Fruit fly (Drosophila melanogaster) whole organism, prepupa: Measurements from ENCODE around the gene CG14321.

Experiments
- CG10631 ChIP-seq: fragments of 200-800 bp; sonication (Bioruptor generic); optimal IDR thresholded peaks from 2 replicates; lab custom pipeline; 2016; ENCODE audit warnings: missing biosample characterization, missing genetic modification characterization
- CG10669 ChIP-seq: fragments of 200-800 bp; sonication (Bioruptor generic); optimal IDR thresholded peaks from 3 replicates; lab custom pipeline; 2018; ENCODE audit warnings: missing biosample characterization, mild to moderate bottlenecking, missing genetic modification characterization, moderate library complexity
- CG11902 ChIP-seq: fragments of 200-800 bp; sonication (Bioruptor generic); optimal IDR thresholded peaks from 3 replicates; lab custom pipeline; 2016; ENCODE audit warnings: missing biosample characterization, missing genetic modification characterization
- CG15336 ChIP-seq: fragments of 200-800 bp; sonication (Bioruptor generic); IDR thresholded peaks from 2 replicates; pipeline ENCODE4 v1.3.6; 2022; ENCODE audit warnings: missing biosample characterization, missing genetic modification characterization
- CG1621 ChIP-seq: fragments of 200-800 bp; sonication (Bioruptor generic); optimal IDR thresholded peaks from 3 replicates; lab custom pipeline; 2018; ENCODE audit warnings: missing biosample characterization, mild to moderate bottlenecking, missing genetic modification characterization
- CG3032 ChIP-seq: fragments of 200-800 bp; optimal IDR thresholded peaks from 2 replicates; lab custom pipeline; 2019; ENCODE audit warnings: missing biosample characterization, mild to moderate bottlenecking, missing genetic modification characterization, moderate library complexity
- CG31627 ChIP-seq: fragments of 200-800 bp; sonication (Bioruptor generic); optimal IDR thresholded peaks from 3 replicates; lab custom pipeline; 2016; ENCODE audit warnings: missing biosample characterization, missing genetic modification characterization
- CG32006 ChIP-seq: fragments of 200-800 bp; sonication (Bioruptor generic); optimal IDR thresholded peaks from 3 replicates; lab custom pipeline; 2017; ENCODE audit warnings: missing biosample characterization, mild to moderate bottlenecking, missing genetic modification characterization
- CG4318 ChIP-seq: fragments of 200-800 bp; sonication (Bioruptor generic); optimal IDR thresholded peaks from 3 replicates; lab custom pipeline; 2017; ENCODE audit warnings: missing biosample characterization, mild to moderate bottlenecking, missing genetic modification characterization
- CG6163 ChIP-seq: fragments of 200-800 bp; sonication (Bioruptor generic); IDR thresholded peaks from 3 replicates; pipeline ENCODE4 v1.3.6; 2022; ENCODE audit warnings: missing biosample characterization, missing genetic modification characterization
- CG6276 ChIP-seq: fragments of 200-800 bp; sonication (Bioruptor generic); optimal IDR thresholded peaks from 2 replicates; lab custom pipeline; 2017; ENCODE audit warnings: missing biosample characterization, mild to moderate bottlenecking, missing genetic modification characterization
- CG6792 ChIP-seq: fragments of 200-800 bp; sonication (Bioruptor generic); optimal IDR thresholded peaks from 3 replicates; lab custom pipeline; 2016; ENCODE audit warnings: missing biosample characterization, missing genetic modification characterization
- CG6854 ChIP-seq: fragments of 200-800 bp; sonication (Bioruptor generic); optimal IDR thresholded peaks from 2 replicates; lab custom pipeline; 2017; ENCODE audit warnings: missing biosample characterization, mild to moderate bottlenecking, missing genetic modification characterization
- CG7368 ChIP-seq: fragments of 200-800 bp; sonication (Bioruptor generic); optimal IDR thresholded peaks from 3 replicates; lab custom pipeline; 2016; ENCODE audit warnings: missing biosample characterization, missing genetic modification characterization
- CG8119 ChIP-seq: fragments of 200-800 bp; sonication (Bioruptor generic); IDR thresholded peaks from 3 replicates; pipeline ENCODE4 v1.3.6; 2022; ENCODE audit warnings: missing biosample characterization, missing genetic modification characterization
- CG8632 ChIP-seq: fragments of 200-800 bp; sonication (Bioruptor generic); optimal IDR thresholded peaks from 3 replicates; lab custom pipeline; 2016; ENCODE audit warnings: missing biosample characterization, missing genetic modification characterization
- CG9139 ChIP-seq: fragments of 200-800 bp; sonication (Bioruptor generic); optimal IDR thresholded peaks from 3 replicates; lab custom pipeline; 2017; ENCODE audit warnings: missing biosample characterization, mild to moderate bottlenecking, missing genetic modification characterization
- Eip75B ChIP-seq: fragments of 200-800 bp; sonication (Bioruptor generic); optimal IDR thresholded peaks from 3 replicates; lab custom pipeline; 2016; ENCODE audit warnings: missing biosample characterization, missing genetic modification characterization
- Eip78C ChIP-seq: fragments of 200-800 bp; sonication (Bioruptor generic); peaks from one replicate; lab custom pipeline; 2016; ENCODE audit warnings: missing biosample characterization, missing genetic modification characterization
- Eip93F ChIP-seq: fragments of 200-800 bp; sonication (Bioruptor generic); optimal IDR thresholded peaks from 2 replicates; lab custom pipeline; 2016; ENCODE audit warnings: missing biosample characterization, mild to moderate bottlenecking, missing genetic modification characterization
- Ets21C ChIP-seq: fragments of 200-800 bp; sonication (Bioruptor generic); optimal IDR thresholded peaks from 3 replicates; lab custom pipeline; 2016; ENCODE audit warnings: missing biosample characterization, missing genetic modification characterization
- Ets96B ChIP-seq: fragments of 200-800 bp; optimal IDR thresholded peaks from 2 replicates; lab custom pipeline; 2019; ENCODE audit warnings: missing biosample characterization, mild to moderate bottlenecking, missing genetic modification characterization, moderate library complexity
- Gug ChIP-seq: fragments of 200-800 bp; sonication (Bioruptor generic); IDR thresholded peaks from 2 replicates; pipeline ENCODE4 v1.3.6; 2022; ENCODE audit warnings: missing biosample characterization, missing genetic modification characterization
- Hr39 ChIP-seq: fragments of 200-800 bp; sonication (Bioruptor generic); optimal IDR thresholded peaks from 2 replicates; lab custom pipeline; 2016; ENCODE audit warnings: missing biosample characterization, missing genetic modification characterization
- Lpt ChIP-seq: fragments of 200-800 bp; sonication (Bioruptor generic); optimal IDR thresholded peaks from 3 replicates; lab custom pipeline; 2016; ENCODE audit warnings: missing biosample characterization, missing genetic modification characterization
- Met ChIP-seq: fragments of 200-800 bp; sonication (Bioruptor generic); optimal IDR thresholded peaks from 3 replicates; lab custom pipeline; 2016; ENCODE audit warnings: missing biosample characterization, missing genetic modification characterization
- OdsH ChIP-seq: fragments of 200-800 bp; sonication (Bioruptor generic); optimal IDR thresholded peaks from 3 replicates; lab custom pipeline; 2016; ENCODE audit warnings: missing biosample characterization, missing genetic modification characterization
- Sox102F ChIP-seq: fragments of 200-800 bp; sonication (Bioruptor generic); optimal IDR thresholded peaks from 2 replicates; lab custom pipeline; 2016; ENCODE audit warnings: missing biosample characterization, mild to moderate bottlenecking, missing genetic modification characterization
- Sox14 ChIP-seq: fragments of 200-800 bp; sonication (Bioruptor generic); optimal IDR thresholded peaks from 3 replicates; lab custom pipeline; 2016; ENCODE audit warnings: missing biosample characterization, missing genetic modification characterization
- Sox15 ChIP-seq: fragments of 200-800 bp; sonication (Bioruptor generic); optimal IDR thresholded peaks from 3 replicates; lab custom pipeline; 2016; ENCODE audit warnings: missing biosample characterization, missing genetic modification characterization
- achi ChIP-seq: fragments of 200-800 bp; sonication (Bioruptor generic); optimal IDR thresholded peaks from 3 replicates; lab custom pipeline; 2016; ENCODE audit warnings: missing biosample characterization, missing genetic modification characterization
- dac ChIP-seq: fragments of 200-800 bp; sonication (Bioruptor generic); optimal IDR thresholded peaks from 2 replicates; lab custom pipeline; 2017; ENCODE audit warnings: missing biosample characterization, mild to moderate bottlenecking, missing genetic modification characterization
- dsx ChIP-seq: fragments of 200-800 bp; optimal IDR thresholded peaks from 3 replicates; lab custom pipeline; 2019; ENCODE audit warnings: missing biosample characterization, mild to moderate bottlenecking, missing genetic modification characterization, moderate library complexity; ENCODE audit not compliant: poor library complexity, severe bottlenecking
- eg ChIP-seq: fragments of 200-800 bp; sonication (Bioruptor generic); IDR thresholded peaks from 3 replicates; pipeline ENCODE4 v1.3.6; 2022; ENCODE audit warnings: missing biosample characterization, missing genetic modification characterization
- esn ChIP-seq: fragments of 200-800 bp; sonication (Bioruptor generic); optimal IDR thresholded peaks from 2 replicates; lab custom pipeline; 2016; ENCODE audit warnings: missing biosample characterization, mild to moderate bottlenecking, missing genetic modification characterization, moderate library complexity
- fd85E ChIP-seq: fragments of 200-800 bp; sonication (Bioruptor generic); optimal IDR thresholded peaks from 3 replicates; lab custom pipeline; 2016; ENCODE audit warnings: missing biosample characterization, missing genetic modification characterization
- fkh ChIP-seq: fragments of 200-800 bp; sonication (Bioruptor generic); optimal IDR thresholded peaks from 3 replicates; lab custom pipeline; 2017; ENCODE audit warnings: missing biosample characterization, mild to moderate bottlenecking, missing genetic modification characterization, moderate library complexity
- lz ChIP-seq: fragments of 200-800 bp; sonication (Bioruptor generic); optimal IDR thresholded peaks from 3 replicates; lab custom pipeline; 2016; ENCODE audit warnings: missing biosample characterization, missing genetic modification characterization
- salr ChIP-seq, 2 experiments: fragments of 200-800 bp; sonication (Bioruptor generic); optimal IDR thresholded peaks; 3 replicates each; lab custom pipeline; 2016 to 2018; ENCODE audit warnings: missing biosample characterization in 2 of 2, missing genetic modification characterization in 2 of 2, mild to moderate bottlenecking in 1 of 2
- ss ChIP-seq, 2 experiments: fragments of 200-800 bp; sonication (Bioruptor generic); optimal IDR thresholded peaks; 2 replicates in 1 of 2; 3 replicates in 1 of 2; lab custom pipeline; 2017 to 2018; ENCODE audit warnings: mild to moderate bottlenecking in 2 of 2, missing biosample characterization in 2 of 2, missing genetic modification characterization in 2 of 2, moderate library complexity in 1 of 2
- svp ChIP-seq: fragments of 200-800 bp; sonication (Bioruptor generic); peaks from one replicate; lab custom pipeline; 2016; ENCODE audit warnings: missing biosample characterization, missing genetic modification characterization
- topi ChIP-seq: fragments of 200-800 bp; sonication (Bioruptor generic); optimal IDR thresholded peaks from 3 replicates; lab custom pipeline; 2016; ENCODE audit warnings: missing biosample characterization, missing genetic modification characterization
- vri ChIP-seq: fragments of 200-800 bp; sonication (Bioruptor generic); optimal IDR thresholded peaks from 3 replicates; lab custom pipeline; 2016; ENCODE audit warnings: missing biosample characterization, mild to moderate bottlenecking, missing genetic modification characterization

CG14321 gene

DNA sequence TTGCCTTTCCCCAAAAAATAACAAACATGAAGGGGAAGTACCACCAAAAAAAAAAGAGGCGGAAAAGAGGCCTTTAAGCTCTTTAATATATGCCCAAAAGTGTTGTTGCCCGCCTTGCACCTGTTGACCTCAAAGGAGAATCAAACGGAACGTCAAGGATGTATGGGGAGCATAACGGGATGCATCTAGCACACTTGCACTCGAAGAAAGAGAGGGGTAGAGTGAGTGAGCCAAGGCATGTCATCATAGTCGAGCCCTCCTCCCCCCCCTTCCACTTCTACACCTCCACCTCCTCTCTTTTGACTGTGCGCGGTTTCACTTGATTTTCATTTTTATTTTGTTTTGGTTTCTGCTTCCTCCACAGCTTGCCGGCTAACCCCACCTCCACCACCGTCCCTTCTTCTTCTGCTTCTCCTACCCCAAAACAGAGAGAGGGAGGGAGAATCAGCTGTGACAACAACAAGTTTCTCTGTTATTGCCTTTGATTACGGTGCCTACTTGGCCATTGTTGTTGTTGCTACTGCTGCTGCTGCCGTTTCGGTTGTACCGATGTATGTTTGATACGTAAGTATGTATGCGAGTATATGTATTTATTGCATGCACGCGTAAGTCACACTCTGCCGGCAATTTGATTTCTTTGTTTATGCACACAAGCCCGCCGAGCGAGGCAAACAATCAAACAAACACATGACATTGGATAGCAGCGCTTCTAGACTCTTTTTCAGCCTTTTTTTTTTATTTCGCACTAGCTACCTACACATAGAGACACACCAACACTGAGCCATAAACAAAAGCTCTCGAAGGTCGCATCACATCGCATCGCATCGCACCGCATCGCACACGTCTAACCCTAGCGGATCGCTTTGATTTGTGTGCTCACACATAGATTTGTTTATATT lies 20.5 kb upstream of the CG14321 start:
- no peak for TF ChIP-seq dac (GFP tag; lab: Kevin White, UChicago)
- TF ChIP-seq Eip75B: peak; percentile 20
- TF ChIP-seq eg: peak; percentile 42; the same call in 1 of the 3 replicates
- TF ChIP-seq esn (GFP tag; lab: Kevin White, UChicago): peak; percentile 9
- TF ChIP-seq Gug (GFP tag; lab: Robert Waterston, UW): no peak
- TF ChIP-seq Sox102F (GFP tag; lab: Kevin White, UChicago): peak; percentile 7
- peak; percentile 7 to 44 for TF ChIP-seq ss (GFP tag; optimal IDR thresholded peaks at IDR 0.05; lab: Kevin White, UChicago)
- peak; percentile 53 for TF ChIP-seq Eip78C (GFP tag; lab: Kevin White, UChicago)
- no peak for TF ChIP-seq CG3032 (tag; lab: Kevin White, UChicago)
- peak; percentile 27 for TF ChIP-seq dsx (GFP tag; lab: Kevin White, UChicago)
- 0 out of 3 replicates have a peak, but pooled peaks have one; percentile 17 for TF ChIP-seq CG8119 (GFP tag; lab: Robert Waterston, UW)
- 0 out of 3 replicates have a peak, but pooled peaks have one; percentile 12 for TF ChIP-seq CG6163
- TF ChIP-seq Sox15 (GFP tag; lab: Kevin White, UChicago): no peak
- peak; percentile 83 for TF ChIP-seq svp (GFP tag; lab: Kevin White, UChicago)
- peak; percentile 71 for TF ChIP-seq fkh
- peak; percentile 57 for TF ChIP-seq Sox14 (GFP tag; lab: Kevin White, UChicago)
- peak; percentile 63 for TF ChIP-seq vri (GFP tag; lab: Kevin White, UChicago)
- TF ChIP-seq, all 60 proteins: peak for 13

DNA sequence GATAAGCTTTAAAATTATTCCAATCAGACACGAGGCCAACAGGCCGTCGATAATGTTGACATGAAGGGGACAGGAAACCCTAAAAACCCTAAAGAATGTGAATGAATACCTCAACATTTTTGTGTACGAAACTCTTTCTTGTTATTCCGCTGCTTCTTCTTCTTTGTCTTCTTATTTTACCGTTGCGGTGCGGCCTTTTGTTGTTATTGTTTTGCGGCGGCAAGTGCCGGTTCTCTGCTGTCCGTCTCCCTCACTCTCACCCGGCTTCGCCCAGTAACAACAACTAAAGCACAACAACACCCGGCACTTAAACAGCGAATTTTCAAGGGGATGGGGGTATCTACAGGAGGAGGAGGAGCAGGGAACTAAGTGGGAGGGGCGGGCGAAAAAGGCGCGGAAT lies 19.0 kb upstream of the CG14321 start:
- TF ChIP-seq CG6854 (peak; percentile 8), dsx (GFP tag; lab: Kevin White, UChicago) (peak; percentile 35), CG31627 (GFP tag; lab: Kevin White, UChicago) (no peak), svp (GFP tag; lab: Kevin White, UChicago) (peak; percentile 71), CG7368 (GFP tag; lab: Kevin White, UChicago) (no peak), Met (no peak), Gug (GFP tag; lab: Robert Waterston, UW) (no peak), CG1621 (tag; lab: Kevin White, UChicago) (peak; percentile 1), topi (GFP tag; lab: Kevin White, UChicago) (no peak), Ets21C (GFP tag; lab: Kevin White, UChicago) (no peak), CG10631 (GFP tag; lab: Kevin White, UChicago) (no peak), esn (GFP tag; lab: Kevin White, UChicago) (no peak), Eip93F (no peak)

DNA sequence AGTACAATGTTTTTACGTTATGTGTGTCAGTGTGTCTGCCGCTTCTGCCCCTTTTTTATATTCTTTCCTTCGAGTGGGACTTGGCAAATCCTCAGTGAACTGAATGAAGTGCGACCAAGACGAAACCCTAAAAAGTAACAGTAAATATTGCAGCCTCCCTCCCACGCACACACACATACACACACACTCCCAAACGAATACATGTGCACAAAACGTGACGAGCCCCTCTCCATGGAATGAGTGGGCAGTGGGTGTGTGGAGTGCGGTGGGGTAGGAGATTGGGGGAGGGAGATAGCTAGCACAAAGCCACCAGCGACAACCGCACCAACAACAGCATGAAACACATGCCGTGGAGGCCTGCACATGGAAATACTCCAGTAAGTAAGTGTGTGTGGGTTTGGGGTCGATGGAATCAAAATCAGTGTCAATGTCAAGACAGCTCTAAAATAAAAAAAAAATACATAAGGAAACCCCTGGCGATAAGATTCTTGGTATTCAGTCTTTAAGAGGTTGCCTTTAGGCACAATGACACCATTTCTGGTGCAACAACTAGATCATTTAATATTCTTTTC lies 18.5 kb upstream of the CG14321 start:
- TF ChIP-seq CG8632 (no peak), salr (GFP tag; optimal IDR thresholded peaks at IDR 0.05; lab: Kevin White, UChicago) (peak in 1 of 2 experiments; percentile 12), CG6854 (no peak), achi (GFP tag; lab: Kevin White, UChicago) (no peak), Met (no peak), Eip75B (peak; percentile 40), CG6276 (GFP tag; lab: Kevin White, UChicago) (no peak), Ets96B (tag; lab: Kevin White, UChicago) (no peak), CG10669 (no peak), Lpt (GFP tag; lab: Kevin White, UChicago) (no peak), CG6163 (0 out of 3 replicates have a peak, but pooled peaks have one; percentile 33), Sox14 (GFP tag; lab: Kevin White, UChicago) (peak; percentile 43), CG8119 (GFP tag; lab: Robert Waterston, UW) (no peak), Sox102F (GFP tag; lab: Kevin White, UChicago) (no peak), ss (GFP tag; optimal IDR thresholded peaks at IDR 0.05; lab: Kevin White, UChicago) (peak in 1 of 2 experiments; percentile 32), dsx (GFP tag; lab: Kevin White, UChicago) (peak; percentile 16), CG11902 (GFP tag; lab: Kevin White, UChicago) (no peak), vri (GFP tag; lab: Kevin White, UChicago) (peak; percentile 25), fd85E (GFP tag; lab: Kevin White, UChicago) (no peak), CG9139 (GFP tag; lab: Kevin White, UChicago) (peak; percentile 0), CG4318 (no peak), svp (GFP tag; lab: Kevin White, UChicago) (peak; percentile 90), CG3032 (tag; lab: Kevin White, UChicago) (no peak), OdsH (GFP tag; lab: Kevin White, UChicago) (no peak), CG15336 (GFP tag; lab: Robert Waterston, UW) (no peak), CG10631 (GFP tag; lab: Kevin White, UChicago) (no peak), CG32006 (GFP tag; lab: Kevin White, UChicago) (no peak), Hr39 (GFP tag; lab: Kevin White, UChicago) (no peak), lz (GFP tag; lab: Kevin White, UChicago) (no peak), CG6792 (GFP tag; lab: Kevin White, UChicago) (no peak)
- TF ChIP-seq, all 60 proteins: peak for 9
